Fruit fly (Drosophila melanogaster) whole organism, larva: ENCODE data around the gene Ccp84Ab.

ENCODE experiments used
- noc ChIP-seq: fragments of 200-800 bp; sonication (Bioruptor generic); optimal IDR thresholded peaks from 3 replicates; lab custom pipeline; 2019; ENCODE audit warnings: missing biosample characterization, mild to moderate bottlenecking, missing genetic modification characterization, moderate library complexity

Gene Ccp84Ab

DNA sequence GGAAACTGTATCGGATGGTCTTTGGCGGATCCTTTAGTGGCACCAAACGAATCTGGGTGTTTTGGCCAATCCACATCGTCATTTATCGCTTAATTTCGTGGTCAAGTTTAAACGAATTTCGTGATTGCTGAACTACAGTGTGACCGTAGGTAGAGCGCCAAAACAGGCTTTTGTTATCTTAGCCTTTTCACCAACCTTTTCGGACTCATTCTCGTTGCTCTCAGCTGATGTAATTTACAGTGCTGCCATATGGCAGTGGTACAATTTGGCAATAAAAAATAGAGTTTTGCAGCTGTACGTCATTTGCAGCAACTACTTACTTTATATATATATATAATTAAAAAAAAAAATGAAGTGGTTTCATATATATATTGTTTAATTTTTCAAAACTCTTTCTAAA is 42.7 kb downstream of the Ccp84Ab start, which contains the start of gene agt:
Gene agt, minus strand, starts transcription at position 160 of the 400 bp plus-strand sequence.
- TF ChIP-seq noc (tag; lab: Kevin White, UChicago), result no peak

- no peak for TF ChIP-seq noc (tag; lab: Kevin White, UChicago)
Measured at dm6 chr3R:6657278-6658246, 45.1 kb downstream of the Ccp84Ab start, which contains the start of the genes CG1307 and twr. CG1307 (minus strand) TSS chr3R:6657442. twr (plus strand) TSS chr3R:6657882.
